Fruit fly (Drosophila melanogaster) S2 (cell line): ENCODE measurements around the gene I-2.

Experiments used
- CG8478 ChIP-seq: fragments of >200 bp; optimal IDR thresholded peaks from 2 replicates; lab custom pipeline; 2018
- CTCF ChIP-seq, 2 experiments: fragments of >200 bp; optimal IDR thresholded peaks; 2 replicates each; lab custom pipeline; 2018

Gene I-2

dm6 chr3L:9851000-9851671 lies 14.5 kb upstream of the I-2 start:
- no peak for TF ChIP-seq CTCF (optimal IDR thresholded peaks at IDR 0.05; lab: Kevin White, UChicago)
- no peak for TF ChIP-seq CG8478 (lab: Kevin White, UChicago)

dm6 chr3L:9850114-9850513 lies 13.5 kb upstream of the I-2 start:
- TF ChIP-seq CG8478 (lab: Kevin White, UChicago), result no peak
- TF ChIP-seq CTCF (optimal IDR thresholded peaks at IDR 0.05; lab: Kevin White, UChicago), result no peak

dm6 chr3L:9848744-9849143 lies 12.1 kb upstream of the I-2 start:
- TF ChIP-seq CTCF (optimal IDR thresholded peaks at IDR 0.05; lab: Kevin White, UChicago) (no peak), CG8478 (lab: Kevin White, UChicago) (no peak)

- TF ChIP-seq CG8478 (lab: Kevin White, UChicago) (no peak), CTCF (optimal IDR thresholded peaks at IDR 0.05; lab: Kevin White, UChicago) (no peak)
These were observed 10.9 kb upstream of the I-2 start for dm6 chr3L:9847420-9847977.

dm6 chr3L:9846577-9847342 lies 10.2 kb upstream of the I-2 start:
- no peak for TF ChIP-seq CTCF (optimal IDR thresholded peaks at IDR 0.05; lab: Kevin White, UChicago)
- no peak for TF ChIP-seq CG8478 (lab: Kevin White, UChicago)

dm6 chr3L:9845980-9846538 lies 9.5 kb upstream of the I-2 start:
- TF ChIP-seq CG8478 (lab: Kevin White, UChicago) (no peak), CTCF (optimal IDR thresholded peaks at IDR 0.05; lab: Kevin White, UChicago) (no peak)

- TF ChIP-seq CG8478 (lab: Kevin White, UChicago) (no peak), CTCF (optimal IDR thresholded peaks at IDR 0.05; lab: Kevin White, UChicago) (no peak)
These were observed 5.4 kb upstream of the I-2 start for dm6 chr3L:9842043-9842442.

dm6 chr3L:9840710-9841109 lies 4.1 kb upstream of the I-2 start:
- TF ChIP-seq CG8478 (lab: Kevin White, UChicago) (no peak), CTCF (optimal IDR thresholded peaks at IDR 0.05; lab: Kevin White, UChicago) (no peak)

- TF ChIP-seq CTCF (optimal IDR thresholded peaks at IDR 0.05; lab: Kevin White, UChicago) (no peak), CG8478 (lab: Kevin White, UChicago) (no peak)
These were observed 1.9 kb upstream of the I-2 start, which contains the start of gene Cdk8 for dm6 chr3L:9838534-9838933. TSS of gene Cdk8 (minus strand) at chr3L:9838670.

dm6 chr3L:9837053-9837452 lies 448 bp upstream of the I-2 start:
- TF ChIP-seq CTCF (optimal IDR thresholded peaks at IDR 0.05; lab: Kevin White, UChicago) (no peak), CG8478 (lab: Kevin White, UChicago) (no peak)

dm6 chr3L:9832125-9832524 lies 4.5 kb downstream of the I-2 start:
- TF ChIP-seq CTCF (optimal IDR thresholded peaks at IDR 0.05; lab: Kevin White, UChicago) (no peak), CG8478 (lab: Kevin White, UChicago) (no peak)

- TF ChIP-seq CTCF (optimal IDR thresholded peaks at IDR 0.05; lab: Kevin White, UChicago) (no peak), CG8478 (lab: Kevin White, UChicago) (no peak)
These were observed 6.8 kb downstream of the I-2 start for dm6 chr3L:9829639-9830341.

- TF ChIP-seq CG8478 (lab: Kevin White, UChicago), result no peak
- no peak for TF ChIP-seq CTCF (optimal IDR thresholded peaks at IDR 0.05; lab: Kevin White, UChicago)
These were observed 7.5 kb downstream of the I-2 start for dm6 chr3L:9829154-9829553.

dm6 chr3L:9824226-9824625 lies 12.4 kb downstream of the I-2 start:
- TF ChIP-seq CG8478 (lab: Kevin White, UChicago) (no peak), CTCF (optimal IDR thresholded peaks at IDR 0.05; lab: Kevin White, UChicago) (peak in 1 of 2 experiments; percentile 5)
